Fruit fly (Drosophila melanogaster) Kc167 (cell line): Measurements from ENCODE around the gene CG12316.

ENCODE experiments used
- Myc ChIP-seq: fragments of >200 bp; optimal IDR thresholded peaks from 2 replicates; lab custom pipeline; 2017; ENCODE audit warnings: missing external identifiers
- Sin3A ChIP-seq: fragments of >200 bp; optimal IDR thresholded peaks from 2 replicates; lab custom pipeline; 2018; ENCODE audit warnings: missing external identifiers
- h ChIP-seq: fragments of >200 bp; optimal IDR thresholded peaks from 3 replicates; lab custom pipeline; 2018; ENCODE audit warnings: missing external identifiers
- psq ChIP-seq: fragments of >200 bp; optimal IDR thresholded peaks from 2 replicates; lab custom pipeline; 2017; ENCODE audit warnings: missing external identifiers

DNA sequence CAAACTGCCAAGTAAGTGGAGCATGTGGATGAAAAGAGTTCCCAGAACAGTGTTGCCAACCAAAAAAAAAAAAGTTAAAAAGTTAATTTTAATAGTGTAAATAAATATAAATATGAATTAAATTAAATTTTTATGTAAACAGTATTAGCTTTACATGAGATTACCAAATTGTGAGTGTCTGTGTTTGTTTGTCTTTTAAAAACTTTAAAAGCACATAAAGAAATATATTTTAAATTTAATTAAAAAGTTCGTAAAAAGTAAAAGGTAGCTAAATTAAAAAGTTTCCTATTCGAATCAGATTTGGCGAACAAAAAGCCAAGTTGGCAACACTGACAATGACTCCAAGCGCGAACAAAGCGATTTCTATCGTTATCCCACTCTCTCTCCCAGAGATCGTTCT is 27.8 kb downstream of the CG12316 start:
- TF ChIP-seq Sin3A: no peak
- TF ChIP-seq psq (lab: Kevin White, UChicago): no peak
- TF ChIP-seq h (lab: Kevin White, UChicago): no peak
- TF ChIP-seq Myc (lab: Kevin White, UChicago): no peak
